Worm (Caenorhabditis elegans) whole organism, mixed stage, embryonic: ENCODE results near the gene mdt-20.

Experiments
- elt-3 ChIP-seq: fragments of 150-350 bp; optimal IDR thresholded peaks from 2 replicates; lab custom pipeline; 2014; ENCODE audit warnings: missing biosample characterization, missing genetic modification characterization
- lin-13 ChIP-seq: fragments of 150-350 bp; optimal IDR thresholded peaks from 2 replicates; lab custom pipeline; 2014; ENCODE audit warnings: missing biosample characterization, missing genetic modification characterization
- lsy-2 ChIP-seq: fragments of 150-350 bp; optimal IDR thresholded peaks from 2 replicates; lab custom pipeline; 2014; ENCODE audit warnings: missing biosample characterization, missing genetic modification characterization
- mab-5 ChIP-seq: fragments of 150-350 bp; optimal IDR thresholded peaks from 2 replicates; lab custom pipeline; 2014; ENCODE audit warnings: missing biosample characterization, missing genetic modification characterization
- mep-1 ChIP-seq: fragments of 150-350 bp; optimal IDR thresholded peaks from 2 replicates; lab custom pipeline; 2017; ENCODE audit warnings: missing biosample characterization, missing genetic modification reagents, missing genetic modification characterization, inconsistent platforms
- nhr-2 ChIP-seq: fragments of 150-350 bp; optimal IDR thresholded peaks from 2 replicates; lab custom pipeline; 2014; ENCODE audit warnings: missing biosample characterization, missing genetic modification characterization
- nhr-28 ChIP-seq: fragments of 150-350 bp; optimal IDR thresholded peaks from 2 replicates; lab custom pipeline; 2014; ENCODE audit warnings: missing biosample characterization, missing genetic modification characterization
- nhr-76 ChIP-seq: sonication (generic microtip); optimal IDR thresholded peaks from 2 replicates; lab custom pipeline; 2017; ENCODE audit warnings: missing biosample characterization, missing genetic modification characterization
- unc-39 ChIP-seq: fragments of 150-350 bp; optimal IDR thresholded peaks from 2 replicates; lab custom pipeline; 2014; ENCODE audit warnings: missing biosample characterization, missing genetic modification characterization
- unc-62 ChIP-seq: fragments of 150-350 bp; optimal IDR thresholded peaks from 2 replicates; lab custom pipeline; 2014; ENCODE audit warnings: missing biosample characterization, missing genetic modification reagents, missing genetic modification characterization

DNA sequence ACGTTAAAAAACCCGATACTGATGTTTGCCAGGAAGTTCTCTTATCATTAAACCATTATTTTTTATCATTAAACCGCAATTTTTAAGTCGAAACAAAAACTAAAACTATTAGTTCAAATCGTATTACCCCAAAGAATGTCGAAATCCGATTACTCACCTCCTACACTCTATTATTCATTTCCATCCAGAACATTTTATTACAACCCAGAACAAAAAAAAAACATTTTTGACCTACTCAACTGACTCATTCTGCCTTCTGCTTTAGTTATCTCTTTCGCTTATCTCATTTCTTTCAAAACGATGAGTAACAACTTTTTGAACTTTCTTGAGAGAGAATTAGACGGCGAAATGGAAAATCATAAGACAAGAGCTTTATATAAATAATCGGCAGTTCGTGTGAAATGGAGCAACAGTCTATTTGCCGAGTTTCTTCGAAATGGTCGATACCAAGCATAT lies 41.1 kb downstream of the mdt-20 start, which contains the start of gene W09G12.7:
- no peak for TF ChIP-seq mep-1 (tag; lab: Kevin White, UChicago)
- TF ChIP-seq mab-5: no peak
- TF ChIP-seq nhr-2 (tag; lab: Kevin White, UChicago): no peak
- no peak for TF ChIP-seq unc-62 (GFP tag; lab: Kevin White, UChicago)
- TF ChIP-seq lsy-2 (tag; lab: Kevin White, UChicago): no peak
- TF ChIP-seq unc-39 (tag; lab: Kevin White, UChicago): no peak
- TF ChIP-seq nhr-76 (tag; lab: Kevin White, UChicago): no peak
- no peak for TF ChIP-seq lin-13
- no peak for TF ChIP-seq elt-3 (tag; lab: Kevin White, UChicago)
- no peak for TF ChIP-seq nhr-28 (tag; lab: Kevin White, UChicago)
